Fruit fly (Drosophila melanogaster): ENCODE data around the gene RpS14b.
A peak's percentile ranks its signal among the peaks of the same experiment; 100 is the strongest.

Gene RpS14b

DNA sequence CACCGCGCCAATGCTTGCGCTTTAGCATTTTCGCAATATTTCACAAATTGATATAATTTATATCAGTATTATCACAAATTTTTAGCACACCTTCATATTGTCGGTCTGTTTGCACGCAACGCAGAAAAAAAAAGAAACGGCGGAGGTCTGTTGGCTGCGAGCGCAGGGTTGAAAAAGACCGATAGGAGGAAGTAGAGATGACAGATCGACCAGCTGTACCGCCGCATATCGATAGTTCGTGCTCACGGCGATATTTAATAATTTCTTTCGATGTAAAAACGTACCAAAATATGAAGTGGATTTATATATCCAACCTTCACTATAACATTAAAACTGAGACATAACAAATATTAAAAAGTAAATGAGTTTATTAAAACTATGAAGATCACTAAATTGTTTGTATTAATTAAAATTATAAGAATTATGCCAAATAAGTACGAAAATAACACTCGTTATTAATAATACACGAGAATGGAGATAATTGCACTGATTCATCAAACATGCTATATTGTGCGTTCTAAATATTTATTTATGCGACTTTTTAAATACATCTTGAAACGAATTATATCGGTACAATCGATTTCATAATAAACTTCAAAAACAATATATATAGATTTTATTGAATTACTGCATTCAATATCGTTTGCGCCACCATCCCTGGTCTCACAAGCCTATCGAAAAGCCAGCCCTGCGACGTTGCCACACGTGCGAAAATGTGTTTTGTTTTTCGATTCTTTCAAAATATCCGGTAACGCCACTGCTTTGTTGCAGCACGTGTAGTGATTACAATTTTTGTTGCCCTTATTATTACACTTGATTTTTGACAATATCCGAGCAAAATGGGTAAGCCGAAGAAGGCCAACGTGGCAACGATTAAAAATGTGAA, 33.3 kb upstream of the RpS14b start, which contains the start of the genes RpS6 and bys (continued):
- TF ChIP-seq Ets21C (GFP tag; optimal IDR thresholded peaks at IDR 0.05) (peak; percentile 2), CG3919 (GFP tag; optimal IDR thresholded peaks at IDR 0.05) (peak; percentile 68), Eip75B (GFP tag; optimal IDR thresholded peaks at IDR 0.05) (peak; percentile 17), CG31627 (GFP tag; optimal IDR thresholded peaks at IDR 0.05) (peak; percentile 40), CG7368 (GFP tag; optimal IDR thresholded peaks at IDR 0.05) (peak; percentile 30), CG11902 (GFP tag; optimal IDR thresholded peaks at IDR 0.05) (no peak), CG8632 (GFP tag; optimal IDR thresholded peaks at IDR 0.05) (peak; percentile 41), Lpt (GFP tag; optimal IDR thresholded peaks at IDR 0.05) (no peak), CG10669 (GFP tag; optimal IDR thresholded peaks at IDR 0.05) (peak; percentile 43), cyc (GFP tag; optimal IDR thresholded peaks at IDR 0.05) (peak; percentile 28), achi (GFP tag; optimal IDR thresholded peaks at IDR 0.05) (peak; percentile 38), CG16779 (tag; optimal IDR thresholded peaks at IDR 0.05) (no peak), lz (GFP tag; optimal IDR thresholded peaks at IDR 0.05) (peak; percentile 38), CG9139 (GFP tag; optimal IDR thresholded peaks at IDR 0.05) (peak; percentile 64), Gug (GFP tag; IDR thresholded peaks at IDR 0.05) (peak; percentile 15; the same call in 1 of the 2 replicates), Ets96B (tag; optimal IDR thresholded peaks at IDR 0.05) (no peak), CG1621 (tag; optimal IDR thresholded peaks at IDR 0.05) (peak; percentile 11), CG4318 (GFP tag; optimal IDR thresholded peaks at IDR 0.05) (no peak), esn (GFP tag; optimal IDR thresholded peaks at IDR 0.05) (peak; percentile 59), CG11294 (GFP tag; IDR thresholded peaks at IDR 0.05) (no peak), CG34406 (GFP tag; optimal IDR thresholded peaks at IDR 0.05) (peak; percentile 31), Hr4 (GFP tag; optimal IDR thresholded peaks at IDR 0.05) (no peak), CG6163 (GFP tag; IDR thresholded peaks at IDR 0.05) (peak; percentile 70), Blimp-1 (GFP tag; optimal IDR thresholded peaks at IDR 0.05) (no peak), fd85E (GFP tag; optimal IDR thresholded peaks at IDR 0.05) (peak; percentile 21), net (GFP tag; optimal IDR thresholded peaks at IDR 0.05) (peak; percentile 64), CG6276 (GFP tag; optimal IDR thresholded peaks at IDR 0.05) (peak; percentile 47), Sox15 (GFP tag; optimal IDR thresholded peaks at IDR 0.05) (no peak), CG6854 (GFP tag; optimal IDR thresholded peaks at IDR 0.05) (peak; percentile 83), CG3032 (tag; optimal IDR thresholded peaks at IDR 0.05) (peak; percentile 38), vri (GFP tag; optimal IDR thresholded peaks at IDR 0.05) (peak; percentile 40), OdsH (GFP tag; optimal IDR thresholded peaks at IDR 0.05) (peak; percentile 23), fd59A (GFP tag; optimal IDR thresholded peaks at IDR 0.05) (no peak), Smox (GFP tag; optimal IDR thresholded peaks at IDR 0.05) (peak; percentile 30), CG11762 (GFP tag; optimal IDR thresholded peaks at IDR 0.05; ENCODE audit: insufficient read depth) (no peak), Eip78C (GFP tag) (peak; percentile 76), Hr38 (GFP tag; optimal IDR thresholded peaks at IDR 0.05) (no peak), eg (GFP tag; IDR thresholded peaks at IDR 0.05) (peak; percentile 46), fkh (GFP tag; optimal IDR thresholded peaks at IDR 0.05) (peak; percentile 7)

DNA sequence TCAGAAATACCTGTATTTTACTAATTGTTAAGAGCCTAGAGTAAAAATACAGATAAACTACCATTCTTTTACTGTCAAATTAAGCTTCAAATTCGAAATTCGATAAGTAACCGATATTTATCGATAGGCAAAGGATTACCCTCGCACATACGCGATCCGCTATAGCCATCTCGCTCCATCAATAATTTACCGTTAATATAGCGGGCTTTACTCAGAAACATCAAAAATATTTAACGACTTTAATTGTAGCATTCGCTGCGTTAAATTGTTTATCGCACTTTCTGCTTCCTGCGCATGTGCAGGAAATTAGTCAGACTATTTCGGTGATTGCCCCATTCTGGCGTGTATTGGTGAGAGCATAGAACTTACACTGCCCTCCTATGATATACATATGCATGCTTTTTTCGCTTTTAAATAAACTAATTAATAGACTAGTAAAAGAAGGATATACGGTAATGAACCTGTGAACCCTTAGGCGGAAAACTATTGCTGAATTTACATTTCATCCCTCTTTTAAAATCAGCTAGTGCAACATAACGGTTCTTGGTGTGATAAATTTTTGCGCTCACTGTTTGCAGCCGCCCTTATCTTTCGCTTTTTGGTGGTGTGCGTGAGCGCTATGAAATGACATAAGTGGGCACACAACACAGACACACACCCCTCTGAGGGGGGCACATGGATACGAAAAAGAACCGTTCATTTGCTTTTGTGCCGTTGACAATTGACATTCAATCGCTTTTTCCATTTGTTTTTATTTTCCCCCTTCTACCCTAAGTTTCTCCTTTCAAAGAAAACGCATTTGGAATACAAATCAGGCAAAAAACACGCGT, 26.2 kb upstream of the RpS14b start, which contains the start of the genes dpr14 and spidey:
Gene dpr14 (minus strand): TSS at position 48 of the 830 bp plus-strand sequence.
Gene spidey (plus strand): TSS at position 693 of the 830 bp plus-strand sequence.
- TF ChIP-seq net (GFP tag; optimal IDR thresholded peaks at IDR 0.05) (peak; percentile 74), CG11762 (GFP tag; optimal IDR thresholded peaks at IDR 0.05; ENCODE audit: insufficient read depth) (peak; percentile 76), CG10631 (GFP tag; optimal IDR thresholded peaks at IDR 0.05) (peak; percentile 76), CG8632 (GFP tag; optimal IDR thresholded peaks at IDR 0.05) (peak; percentile 66), dac (GFP tag; optimal IDR thresholded peaks at IDR 0.05) (peak; percentile 76), Gug (GFP tag; IDR thresholded peaks at IDR 0.05) (peak; percentile 81), dsx (GFP tag; optimal IDR thresholded peaks at IDR 0.05; ENCODE audit: poor library complexity, severe bottlenecking) (peak; percentile 75), CG11902 (GFP tag; optimal IDR thresholded peaks at IDR 0.05) (peak; percentile 37), CG8119 (GFP tag; IDR thresholded peaks at IDR 0.05) (peak; percentile 85), Blimp-1 (GFP tag; optimal IDR thresholded peaks at IDR 0.05) (peak; percentile 44), Met (GFP tag; optimal IDR thresholded peaks at IDR 0.05) (peak; percentile 88), Hr38 (GFP tag; optimal IDR thresholded peaks at IDR 0.05) (no peak), fkh (GFP tag; optimal IDR thresholded peaks at IDR 0.05) (peak; percentile 66), CG3032 (tag; optimal IDR thresholded peaks at IDR 0.05) (peak; percentile 70), CG4318 (GFP tag; optimal IDR thresholded peaks at IDR 0.05) (peak; percentile 61), CG16779 (tag; optimal IDR thresholded peaks at IDR 0.05) (peak; percentile 54), CG6854 (GFP tag; optimal IDR thresholded peaks at IDR 0.05) (peak; percentile 63), CG6792 (GFP tag; optimal IDR thresholded peaks at IDR 0.05) (peak; percentile 70), acj6 (GFP tag; optimal IDR thresholded peaks at IDR 0.05) (peak; percentile 75), pdm3 (GFP tag; optimal IDR thresholded peaks at IDR 0.05) (peak; percentile 86), CG6163 (GFP tag; IDR thresholded peaks at IDR 0.05) (peak; percentile 85)
